Worm (Caenorhabditis elegans): ENCODE results near the gene F31B12.3.

DNA sequence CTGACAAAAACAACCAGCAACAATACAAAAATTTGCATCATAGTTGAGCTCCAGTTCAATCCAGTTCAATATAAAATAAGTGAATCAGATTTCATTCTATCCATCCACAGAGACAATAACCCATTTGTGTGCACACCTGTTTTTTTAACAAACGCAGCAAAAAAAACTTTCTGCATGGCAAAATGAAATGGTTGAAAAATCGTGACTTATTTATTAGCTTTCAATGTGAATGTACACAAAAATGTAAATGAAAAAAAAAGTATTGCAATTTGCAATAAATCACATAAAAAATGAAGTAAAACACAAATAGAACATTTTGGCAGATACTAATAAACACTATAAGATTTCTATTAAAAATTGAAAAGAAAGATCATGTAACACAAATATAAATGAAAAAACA lies 25.8 kb downstream of the F31B12.3 start, which contains the start of gene T05A10.6:
- TF ChIP-seq ama-1 (optimal IDR thresholded peaks at IDR 0.05): no peak
- no peak for TF ChIP-seq hnd-1 (tag; optimal IDR thresholded peaks at IDR 0.05)
- TF ChIP-seq tbx-11 (GFP tag; IDR thresholded peaks at IDR 0.05): no peak
- no peak for TF ChIP-seq ceh-36 (tag; optimal IDR thresholded peaks at IDR 0.05)
- TF ChIP-seq aly-1 (tag; optimal IDR thresholded peaks at IDR 0.05): no peak
- TF ChIP-seq scrt-1 (GFP tag; IDR thresholded peaks at IDR 0.05): no peak
- no peak for TF ChIP-seq sea-1 (GFP tag; conservative IDR thresholded peaks at IDR 0.05)
- no peak for TF ChIP-seq hmg-4 (GFP tag; optimal IDR thresholded peaks at IDR 0.05)
- TF ChIP-seq pes-1 (GFP tag; IDR thresholded peaks at IDR 0.05): no peak
- no peak for TF ChIP-seq ceh-13 (GFP tag; optimal IDR thresholded peaks at IDR 0.05)
- no peak for TF ChIP-seq F13C5.2 (tag; optimal IDR thresholded peaks at IDR 0.05)
